Fruit fly (Drosophila melanogaster): ENCODE results near the gene VhaPPA1-1.

VhaPPA1-1 gene

DNA sequence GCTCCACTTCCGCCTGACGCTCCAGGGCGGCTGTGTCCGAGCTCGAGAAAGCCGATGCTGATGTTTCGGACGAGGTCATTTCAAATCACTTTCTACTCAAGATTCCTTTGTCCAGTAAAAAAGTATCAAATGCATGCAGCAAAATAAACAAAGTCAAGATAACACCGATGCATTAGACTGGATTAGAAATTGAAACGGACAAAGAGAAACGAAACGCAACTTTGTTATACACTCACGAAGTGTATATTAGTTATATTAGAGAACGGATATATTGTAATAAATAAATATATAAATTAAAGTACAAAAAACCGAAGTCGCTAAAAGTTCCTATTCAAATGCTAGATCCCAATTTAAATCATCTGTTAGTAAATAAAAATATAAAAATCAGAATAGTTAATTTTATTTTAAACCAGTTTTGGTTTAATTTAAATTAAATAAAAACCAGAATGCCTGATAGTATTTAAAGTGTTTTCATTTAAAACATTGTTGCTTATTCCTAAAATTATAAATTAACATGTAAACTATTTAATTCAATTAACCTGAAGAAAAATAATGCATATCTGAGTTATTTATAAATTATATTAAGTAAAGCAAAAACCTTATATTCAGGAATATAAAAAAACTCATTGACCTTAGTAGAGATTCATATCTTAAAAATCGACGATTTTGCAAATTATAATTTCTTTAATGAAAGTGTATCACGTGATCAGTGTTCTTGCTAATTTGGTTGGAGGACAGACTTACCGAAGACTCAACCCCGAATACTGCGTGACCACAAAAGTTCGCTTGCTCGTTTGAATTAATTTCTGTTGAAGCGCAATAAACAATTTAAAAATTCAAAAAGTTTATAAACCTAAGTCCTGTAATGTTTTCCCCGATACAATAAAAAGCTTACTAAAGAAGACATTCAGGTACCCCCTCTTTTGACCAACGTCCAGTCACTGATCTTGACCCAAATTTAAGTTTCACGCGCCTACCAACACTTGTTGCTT is 9.8 kb downstream of the VhaPPA1-1 start, which contains the start of gene Dph2 (continued):
- peak; percentile 100 for TF ChIP-seq Usf (GFP tag; optimal IDR thresholded peaks at IDR 0.05)
- TF ChIP-seq klu (GFP tag; IDR thresholded peaks at IDR 0.05): peak; percentile 40; the same call in 1 of the 2 replicates
- no peak for TF ChIP-seq Hey (tag; optimal IDR thresholded peaks at IDR 0.05)
- TF ChIP-seq unc-4 (GFP tag; IDR thresholded peaks at IDR 0.05; ENCODE audit: partially characterized antibody): no peak
- no peak for TF ChIP-seq pan (optimal IDR thresholded peaks at IDR 0.05)
- peak in 1 of 2 experiments; percentile 86 for TF ChIP-seq pan (GFP tag; optimal IDR thresholded peaks at IDR 0.05 in 1 of 2, IDR thresholded peaks at IDR 0.05 in 1 of 2)
- no peak for TF ChIP-seq CG4360 (GFP tag; IDR thresholded peaks at IDR 0.05)
- TF ChIP-seq gce (GFP tag; IDR thresholded peaks at IDR 0.05): peak; percentile 60; the same call in 1 of the 3 replicates
- TF ChIP-seq sqz (GFP tag; optimal IDR thresholded peaks at IDR 0.05): no peak
- no peak for TF ChIP-seq Doc3 (GFP tag; IDR thresholded peaks at IDR 0.05; ENCODE audit: partially characterized antibody)
- TF ChIP-seq Gsc (GFP tag; IDR thresholded peaks at IDR 0.05): no peak
- no peak for TF ChIP-seq D19B (GFP tag; optimal IDR thresholded peaks at IDR 0.05)
- TF ChIP-seq Hr3 (GFP tag; optimal IDR thresholded peaks at IDR 0.05): peak; percentile 84
- peak; percentile 32 for TF ChIP-seq CG4820 (GFP tag; optimal IDR thresholded peaks at IDR 0.05)
- TF ChIP-seq zen (tag; optimal IDR thresholded peaks at IDR 0.05): peak; percentile 31
- TF ChIP-seq danr (GFP tag; IDR thresholded peaks at IDR 0.05): peak; percentile 47; the same call in 1 of the 2 replicates
- TF ChIP-seq Dip3 (GFP tag; optimal IDR thresholded peaks at IDR 0.05): peak; percentile 58
- peak; percentile 29 for TF ChIP-seq Atf-2 (GFP tag; optimal IDR thresholded peaks at IDR 0.05)
- TF ChIP-seq CG2889 (GFP tag; IDR thresholded peaks at IDR 0.05): peak; percentile 65; the same call in 2 of the 3 replicates
- peak; percentile 86 for TF ChIP-seq Rfx (GFP tag; IDR thresholded peaks at IDR 0.05)
- TF ChIP-seq ab (GFP tag; optimal IDR thresholded peaks at IDR 0.05): no peak
- TF ChIP-seq CG6272 (GFP tag; IDR thresholded peaks at IDR 0.05): no peak; the same call in 1 of the 2 replicates
- TF ChIP-seq CG30431 (GFP tag; optimal IDR thresholded peaks at IDR 0.05): no peak
- TF ChIP-seq CG3995 (GFP tag; optimal IDR thresholded peaks at IDR 0.05): peak; percentile 89
- TF ChIP-seq hb (GFP tag; IDR thresholded peaks at IDR 0.05; ENCODE audit: partially characterized antibody): no peak
- no peak for TF ChIP-seq h (optimal IDR thresholded peaks at IDR 0.05)
- peak; percentile 92 for TF ChIP-seq CG32532 (GFP tag; IDR thresholded peaks at IDR 0.05)
- peak in 1 of 2 experiments; percentile 87 for TF ChIP-seq Hr51 (GFP tag; optimal IDR thresholded peaks at IDR 0.05)
- TF ChIP-seq Antp (GFP tag; optimal IDR thresholded peaks at IDR 0.05): peak; percentile 35
- no peak for TF ChIP-seq eve (GFP tag; optimal IDR thresholded peaks at IDR 0.05)
- TF ChIP-seq dpn (GFP tag; optimal IDR thresholded peaks at IDR 0.05): peak; percentile 24 to 67
- TF ChIP-seq CG14441 (GFP tag; IDR thresholded peaks at IDR 0.05): peak; percentile 77
- TF ChIP-seq Eip74EF (GFP tag; optimal IDR thresholded peaks at IDR 0.05): peak in 1 of 2 experiments; percentile 60
- peak; percentile 72 for TF ChIP-seq lab (GFP tag; optimal IDR thresholded peaks at IDR 0.05)
- peak; percentile 86 for TF ChIP-seq HLH3B (GFP tag; IDR thresholded peaks at IDR 0.05)
- TF ChIP-seq CG34224 (GFP tag; IDR thresholded peaks at IDR 0.05; ENCODE audit: partially characterized antibody): no peak
- TF ChIP-seq chn (GFP tag; optimal IDR thresholded peaks at IDR 0.05): peak; percentile 9
- no peak for TF ChIP-seq dati (GFP tag; IDR thresholded peaks at IDR 0.05)
- TF ChIP-seq PHDP (tag; optimal IDR thresholded peaks at IDR 0.05): peak; percentile 80
- TF ChIP-seq Ravus (GFP tag; IDR thresholded peaks at IDR 0.05): peak; percentile 44
- peak; percentile 75 for TF ChIP-seq Drgx (GFP tag; IDR thresholded peaks at IDR 0.05)
- no peak for TF ChIP-seq CG6654 (GFP tag; optimal IDR thresholded peaks at IDR 0.05)
- TF ChIP-seq CG10147 (GFP tag; optimal IDR thresholded peaks at IDR 0.05): peak; percentile 56
- no peak for TF ChIP-seq Tbp (GFP tag; optimal IDR thresholded peaks at IDR 0.05)
- peak; percentile 90 for TF ChIP-seq CG1024 (GFP tag; IDR thresholded peaks at IDR 0.05)
- peak; percentile 60 for TF ChIP-seq CG1602 (GFP tag; optimal IDR thresholded peaks at IDR 0.05)
- peak; percentile 81 for TF ChIP-seq NFAT (GFP tag; IDR thresholded peaks at IDR 0.05)
- TF ChIP-seq stc (GFP tag; IDR thresholded peaks at IDR 0.05): peak; percentile 77
- TF ChIP-seq CG12236 (GFP tag; optimal IDR thresholded peaks at IDR 0.05): no peak

All from whole organism, embryonic.